Fruit fly (Drosophila melanogaster) whole organism, pupa: ENCODE results near the gene 5-HT7.

ENCODE experiments used
- CG10348 ChIP-seq: fragments of 200-800 bp; sonication (Bioruptor generic); IDR thresholded peaks from 2 replicates; pipeline ENCODE4 v1.3.6; 2022; ENCODE audit warnings: missing biosample characterization, missing genetic modification characterization
- CG12605 ChIP-seq: fragments of 200-800 bp; sonication (Bioruptor generic); IDR thresholded peaks from 2 replicates; pipeline ENCODE4 v1.3.6; 2022; ENCODE audit warnings: missing biosample characterization, missing genetic modification characterization
- CG13204 ChIP-seq: fragments of 200-800 bp; sonication (Bioruptor generic); optimal IDR thresholded peaks from 2 replicates; lab custom pipeline; 2018; ENCODE audit warnings: missing biosample characterization, mild to moderate bottlenecking, missing genetic modification characterization, moderate library complexity
- CG14655 ChIP-seq: fragments of 200-800 bp; sonication (Bioruptor generic); optimal IDR thresholded peaks from 3 replicates; lab custom pipeline; 2017; ENCODE audit warnings: mild to moderate bottlenecking, missing biosample characterization, missing genetic modification reagents, missing genetic modification characterization
- CG15710 ChIP-seq: fragments of 200-800 bp; sonication (Bioruptor generic); optimal IDR thresholded peaks from 2 replicates; lab custom pipeline; 2018; ENCODE audit warnings: missing biosample characterization, mild to moderate bottlenecking, missing genetic modification characterization, moderate library complexity
- CG17806 ChIP-seq: fragments of 200-800 bp; sonication (Bioruptor generic); optimal IDR thresholded peaks from 2 replicates; lab custom pipeline; 2018; ENCODE audit warnings: missing biosample characterization, mild to moderate bottlenecking, missing genetic modification characterization, moderate library complexity
- CG32121 ChIP-seq: fragments of 200-800 bp; sonication (Bioruptor generic); IDR thresholded peaks from 2 replicates; pipeline ENCODE4 v1.3.6; 2022; ENCODE audit warnings: missing biosample characterization, missing genetic modification characterization
- CG34367 ChIP-seq: fragments of 200-800 bp; sonication (Bioruptor generic); optimal IDR thresholded peaks from 2 replicates; lab custom pipeline; 2018; ENCODE audit warnings: missing biosample characterization, mild to moderate bottlenecking, missing genetic modification characterization
- CG4496 ChIP-seq: fragments of 200-800 bp; sonication (Bioruptor generic); IDR thresholded peaks from 3 replicates; pipeline ENCODE4 v1.3.6; 2022; ENCODE audit warnings: missing biosample characterization, missing genetic modification characterization
- CG8159 ChIP-seq: fragments of 200-800 bp; sonication (Bioruptor generic); optimal IDR thresholded peaks from 3 replicates; lab custom pipeline; 2018; ENCODE audit warnings: missing biosample characterization, mild to moderate bottlenecking, missing genetic modification characterization, moderate library complexity
- CG8301 ChIP-seq: fragments of 200-800 bp; sonication (Bioruptor generic); optimal IDR thresholded peaks from 2 replicates; lab custom pipeline; 2018; ENCODE audit warnings: missing biosample characterization, mild to moderate bottlenecking, missing genetic modification characterization
- CG9948 ChIP-seq: fragments of 200-800 bp; sonication (Bioruptor generic); optimal IDR thresholded peaks from 2 replicates; lab custom pipeline; 2018; ENCODE audit warnings: missing biosample characterization, mild to moderate bottlenecking, missing genetic modification characterization, moderate library complexity
- D1 ChIP-seq: fragments of 200-800 bp; sonication (Bioruptor generic); optimal IDR thresholded peaks from 2 replicates; lab custom pipeline; 2018; ENCODE audit warnings: missing biosample characterization, mild to moderate bottlenecking, missing genetic modification characterization, moderate library complexity
- EcR ChIP-seq: fragments of 200-800 bp; sonication (Bioruptor generic); optimal IDR thresholded peaks from 3 replicates; lab custom pipeline; 2019; ENCODE audit warnings: missing biosample characterization, missing genetic modification characterization, mild to moderate bottlenecking, moderate library complexity, missing genetic modification reagents
- Ets98B ChIP-seq: fragments of 200-800 bp; sonication (Bioruptor generic); IDR thresholded peaks from 2 replicates; pipeline ENCODE4 v1.3.6; 2022; ENCODE audit warnings: missing biosample characterization, missing genetic modification characterization
- Pif1A ChIP-seq: fragments of 200-800 bp; sonication (Bioruptor generic); optimal IDR thresholded peaks from 3 replicates; lab custom pipeline; 2016; ENCODE audit warnings: missing biosample characterization, missing genetic modification characterization
- Pif1B ChIP-seq: fragments of 200-800 bp; sonication (Bioruptor generic); optimal IDR thresholded peaks from 3 replicates; lab custom pipeline; 2016; ENCODE audit warnings: missing biosample characterization, missing genetic modification characterization
- Snoo ChIP-seq: fragments of 200-800 bp; sonication (Bioruptor generic); optimal IDR thresholded peaks from 3 replicates; lab custom pipeline; 2017; ENCODE audit warnings: missing biosample characterization, mild to moderate bottlenecking, missing genetic modification characterization, inconsistent platforms
- fd96Ca ChIP-seq: fragments of 200-800 bp; sonication (Bioruptor generic); IDR thresholded peaks from 3 replicates; pipeline ENCODE4 v1.3.6; 2022; ENCODE audit warnings: missing biosample characterization, missing genetic modification characterization
- gl ChIP-seq: fragments of 200-800 bp; sonication (Bioruptor generic); optimal IDR thresholded peaks from 2 replicates; lab custom pipeline; 2018; ENCODE audit warnings: missing biosample characterization, mild to moderate bottlenecking, missing genetic modification characterization
- rn ChIP-seq: fragments of 200-800 bp; sonication (Bioruptor generic); IDR thresholded peaks from 2 replicates; pipeline ENCODE4 v1.3.6; 2022; ENCODE audit warnings: missing biosample characterization, missing genetic modification characterization

5-HT7 gene

DNA sequence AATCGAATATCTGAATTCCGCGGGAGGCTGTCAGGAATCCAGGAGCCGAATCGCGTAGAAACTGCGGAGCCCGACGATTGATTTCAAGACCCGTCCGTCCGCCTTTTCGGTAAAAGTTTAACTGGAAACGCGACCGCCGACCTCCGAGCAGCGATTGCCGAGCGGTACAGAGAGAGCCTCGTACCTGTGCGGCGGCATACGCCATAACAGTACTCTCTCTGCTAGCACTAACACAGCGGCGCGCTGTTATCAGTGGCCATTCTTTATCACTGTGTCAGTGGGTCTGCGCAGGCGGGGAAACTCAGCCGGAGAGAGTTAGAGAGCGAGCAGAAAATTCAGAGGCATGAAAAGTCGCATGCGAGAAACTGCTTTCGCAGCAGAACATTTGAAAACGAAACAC lies at the start of gene 5-HT7:
5-HT7 (minus strand) TSS at position 161 of the 400 bp plus-strand sequence.
- TF ChIP-seq CG14655, result no peak
- TF ChIP-seq EcR, result no peak
- peak; percentile 63 for TF ChIP-seq CG13204 (GFP tag; lab: Kevin White, UChicago)

dm6 chr3R:31066356-31066755 lies 49.7 kb upstream of the 5-HT7 start:
- peak; percentile 23 for TF ChIP-seq CG8301 (tag; lab: Kevin White, UChicago)
- TF ChIP-seq CG12605, result no peak
- peak; percentile 36 for TF ChIP-seq CG9948 (tag; lab: Kevin White, UChicago)
- no peak for TF ChIP-seq CG4496

- TF ChIP-seq CG8159 (peak; percentile 14), CG9948 (tag; lab: Kevin White, UChicago) (peak; percentile 25), CG12605 (no peak)
These were observed 48.1 kb upstream of the 5-HT7 start, which contains the start of gene Sox100B for dm6 chr3R:31064653-31065322. Gene Sox100B (plus strand): TSS chr3R:31065253.

dm6 chr3R:31062344-31062964 lies 45.8 kb upstream of the 5-HT7 start:
- peak; percentile 44 for TF ChIP-seq CG9948 (tag; lab: Kevin White, UChicago)
- peak; percentile 70 for TF ChIP-seq CG17806 (tag; lab: Kevin White, UChicago)
- TF ChIP-seq D1 (tag; lab: Kevin White, UChicago), result no peak
- peak; percentile 84 for TF ChIP-seq Ets98B (GFP tag; lab: Robert Waterston, UW)
- TF ChIP-seq CG34367 (tag; lab: Kevin White, UChicago), result peak; percentile 88
- no peak; the same call in 1 of the 2 replicates for TF ChIP-seq rn
- TF ChIP-seq fd96Ca (GFP tag; lab: Robert Waterston, UW), result peak; percentile 75; the same call in 2 of the 3 replicates
- peak; percentile 93 for TF ChIP-seq CG12605
- peak; percentile 89 for TF ChIP-seq Pif1A (GFP tag; lab: Kevin White, UChicago)
- peak; percentile 97 for TF ChIP-seq gl (tag; lab: Kevin White, UChicago)
- TF ChIP-seq CG15710 (tag; lab: Kevin White, UChicago), result peak; percentile 79
- peak; percentile 59 for TF ChIP-seq Snoo (tag; lab: Kevin White, UChicago)
- TF ChIP-seq CG10348 (GFP tag; lab: Robert Waterston, UW), result no peak
- peak; percentile 42 for TF ChIP-seq CG8301 (tag; lab: Kevin White, UChicago)
- TF ChIP-seq CG8159, result peak; percentile 72
- peak; percentile 78 for TF ChIP-seq CG13204 (GFP tag; lab: Kevin White, UChicago)
- peak; percentile 84 for TF ChIP-seq Pif1B (GFP tag; lab: Kevin White, UChicago)
- peak; percentile 79 for TF ChIP-seq CG32121
- peak; percentile 1 for TF ChIP-seq EcR
- TF ChIP-seq CG4496, result peak; percentile 89
- TF ChIP-seq CG14655, result peak; percentile 57

dm6 chr3R:31060708-31061625 lies 44.3 kb upstream of the 5-HT7 start, which contains the start of gene dco:
Gene dco (minus strand): TSS chr3R:31061210.
- TF ChIP-seq D1 (tag; lab: Kevin White, UChicago), result no peak
- TF ChIP-seq CG4496, result peak; percentile 58
- TF ChIP-seq CG10348 (GFP tag; lab: Robert Waterston, UW), result no peak
- TF ChIP-seq Ets98B (GFP tag; lab: Robert Waterston, UW), result 0 out of 2 replicates have a peak, but pooled peaks have one; percentile 21
- no peak for TF ChIP-seq Pif1B (GFP tag; lab: Kevin White, UChicago)
- TF ChIP-seq CG13204 (GFP tag; lab: Kevin White, UChicago), result no peak
- no peak for TF ChIP-seq CG8159
- TF ChIP-seq fd96Ca (GFP tag; lab: Robert Waterston, UW), result no peak
- TF ChIP-seq EcR, result no peak
- no peak for TF ChIP-seq CG34367 (tag; lab: Kevin White, UChicago)
- peak; percentile 22 for TF ChIP-seq CG17806 (tag; lab: Kevin White, UChicago)
- no peak for TF ChIP-seq gl (tag; lab: Kevin White, UChicago)
- TF ChIP-seq CG8301 (tag; lab: Kevin White, UChicago), result no peak
- TF ChIP-seq CG14655, result no peak
